Worm (Caenorhabditis elegans) whole organism, L4 larva: ENCODE results near the gene ckr-2.

Experiments
- D1046.2 ChIP-seq: fragments of 200-800 bp; sonication (Bioruptor generic); IDR thresholded peaks from 2 replicates; pipeline ENCODE4 v1.3.6; 2022; ENCODE audit warnings: missing genetic modification characterization, missing compliant biosample characterization
- T20F7.1 ChIP-seq: fragments of 200-800 bp; sonication (Bioruptor generic); optimal IDR thresholded peaks from 2 replicates; lab custom pipeline; 2018; ENCODE audit warnings: mild to moderate bottlenecking, missing genetic modification characterization, missing compliant biosample characterization
- Y75B8A.6 ChIP-seq: fragments of 200-800 bp; sonication (Bioruptor generic); IDR thresholded peaks from 2 replicates; pipeline ENCODE4 v1.3.6; 2022; ENCODE audit warnings: missing genetic modification reagents, missing genetic modification characterization, missing compliant biosample characterization
- ZK337.2 ChIP-seq: fragments of 200-800 bp; sonication (Bioruptor generic); IDR thresholded peaks from 2 replicates; pipeline ENCODE4 v1.3.6; 2022; ENCODE audit warnings: missing genetic modification reagents, missing genetic modification characterization, missing compliant biosample characterization
- aha-1 ChIP-seq: fragments of 150-350 bp; peaks from one replicate; lab custom pipeline; 2014; ENCODE audit warnings: missing biosample characterization, missing genetic modification characterization
- aly-2 ChIP-seq: sonication (generic microtip); optimal IDR thresholded peaks from 2 replicates; lab custom pipeline; 2018; ENCODE audit warnings: missing biosample characterization, missing genetic modification characterization
- attf-4 ChIP-seq: sonication (generic microtip); optimal IDR thresholded peaks from 3 replicates; lab custom pipeline; 2017; ENCODE audit warnings: missing biosample characterization, missing genetic modification characterization
- ceh-28 ChIP-seq: fragments of 150-350 bp; optimal IDR thresholded peaks from 2 replicates; lab custom pipeline; 2014; ENCODE audit warnings: missing biosample characterization, missing genetic modification reagents, missing genetic modification characterization
- ceh-44 ChIP-seq: fragments of 200-800 bp; sonication (Bioruptor generic); IDR thresholded peaks from 2 replicates; pipeline ENCODE4 v1.3.6; 2022; ENCODE audit warnings: missing genetic modification reagents, missing genetic modification characterization, missing compliant biosample characterization
- ces-1 ChIP-seq: fragments of 150-350 bp; sonication (generic microtip); optimal IDR thresholded peaks from 4 replicates; lab custom pipeline; 2014; ENCODE audit warnings: missing biosample characterization, missing genetic modification reagents, missing genetic modification characterization
- dmd-6 ChIP-seq: fragments of 200-800 bp; sonication (Bioruptor generic); IDR thresholded peaks from 2 replicates; pipeline ENCODE4 v1.3.6; 2022; ENCODE audit warnings: missing genetic modification reagents, missing genetic modification characterization, missing compliant biosample characterization
- dmd-8 ChIP-seq: fragments of 200-800 bp; sonication (Bioruptor generic); IDR thresholded peaks from 2 replicates; pipeline ENCODE4 v1.3.6; 2022; ENCODE audit warnings: missing genetic modification characterization, missing compliant biosample characterization
- egl-43 ChIP-seq: fragments of 200-800 bp; sonication (Bioruptor generic); IDR thresholded peaks from 2 replicates; pipeline ENCODE4 v1.3.6; 2022; ENCODE audit warnings: missing genetic modification reagents, missing genetic modification characterization, missing compliant biosample characterization
- fos-1 ChIP-seq: fragments of 150-350 bp; optimal IDR thresholded peaks from 2 replicates; lab custom pipeline; 2014; ENCODE audit warnings: missing biosample characterization, missing genetic modification characterization
- hlh-11 ChIP-seq: fragments of 200-800 bp; sonication (Bioruptor generic); optimal IDR thresholded peaks from 2 replicates; lab custom pipeline; 2018; ENCODE audit warnings: mild to moderate bottlenecking, missing genetic modification characterization, missing compliant biosample characterization
- hmg-1.1 ChIP-seq: fragments of 200-800 bp; sonication (Bioruptor generic); IDR thresholded peaks from 2 replicates; pipeline ENCODE4 v1.3.6; 2022; ENCODE audit warnings: missing genetic modification reagents, missing genetic modification characterization, missing compliant biosample characterization
- lim-7 ChIP-seq: fragments of 200-800 bp; sonication (Bioruptor generic); IDR thresholded peaks from 2 replicates; pipeline ENCODE4 v1.3.6; 2022; ENCODE audit warnings: missing genetic modification characterization, missing compliant biosample characterization
- mdt-29 ChIP-seq: fragments of 200-800 bp; sonication (Bioruptor generic); IDR thresholded peaks from 2 replicates; pipeline ENCODE4 v1.3.6; 2022; ENCODE audit warnings: missing genetic modification reagents, missing genetic modification characterization, missing compliant biosample characterization
- mes-2 ChIP-seq: sonication (generic microtip); optimal IDR thresholded peaks from 2 replicates; lab custom pipeline; 2016; ENCODE audit warnings: missing genotype, mild to moderate bottlenecking, missing genetic modification characterization, missing compliant biosample characterization; ENCODE audit not compliant: poor library complexity, severe bottlenecking
- nhr-111 ChIP-seq: fragments of 200-800 bp; sonication (Bioruptor generic); optimal IDR thresholded peaks from 2 replicates; lab custom pipeline; 2018; ENCODE audit warnings: mild to moderate bottlenecking, missing genetic modification characterization, missing compliant biosample characterization
- nhr-28 ChIP-seq: fragments of 150-350 bp; optimal IDR thresholded peaks from 2 replicates; lab custom pipeline; 2014; ENCODE audit warnings: missing biosample characterization, missing genetic modification characterization
- pqm-1 ChIP-seq: sonication (generic microtip); optimal IDR thresholded peaks from 2 replicates; lab custom pipeline; 2017; ENCODE audit warnings: missing biosample characterization, missing genetic modification characterization
- saeg-2 ChIP-seq: fragments of 200-800 bp; sonication (Bioruptor generic); IDR thresholded peaks from 2 replicates; pipeline ENCODE4 v1.3.6; 2022; ENCODE audit warnings: missing genetic modification reagents, missing genetic modification characterization, missing compliant biosample characterization
- sdz-12 ChIP-seq: fragments of 200-800 bp; sonication (Bioruptor generic); optimal IDR thresholded peaks from 2 replicates; lab custom pipeline; 2018; ENCODE audit warnings: mild to moderate bottlenecking, missing genetic modification characterization, missing compliant biosample characterization
- set-16 ChIP-seq: fragments of 200-800 bp; sonication (Bioruptor generic); IDR thresholded peaks from 2 replicates; pipeline ENCODE4 v1.3.6; 2022; ENCODE audit warnings: missing genetic modification reagents, missing genetic modification characterization, missing compliant biosample characterization
- unc-130 ChIP-seq: sonication (generic microtip); optimal IDR thresholded peaks from 2 replicates; lab custom pipeline; 2016; ENCODE audit warnings: missing genetic modification reagents, missing genetic modification characterization, missing compliant biosample characterization
- unc-62 ChIP-seq, 3 experiments: fragments of 150-350 bp in 1 of 3; sonication (generic microtip); optimal IDR thresholded peaks in 2 of 3; peaks in 1 of 3; 1 replicate in 1 of 3; 2 replicates in 2 of 3; lab custom pipeline; 2014 to 2017; ENCODE audit warnings: missing biosample characterization in 3 of 3, missing genetic modification characterization in 3 of 3, missing genetic modification reagents in 3 of 3, missing genotype in 1 of 3
- zag-1 ChIP-seq: fragments of 150-350 bp; optimal IDR thresholded peaks from 2 replicates; lab custom pipeline; 2014; ENCODE audit warnings: missing biosample characterization, missing genetic modification characterization

The ckr-2 gene

DNA sequence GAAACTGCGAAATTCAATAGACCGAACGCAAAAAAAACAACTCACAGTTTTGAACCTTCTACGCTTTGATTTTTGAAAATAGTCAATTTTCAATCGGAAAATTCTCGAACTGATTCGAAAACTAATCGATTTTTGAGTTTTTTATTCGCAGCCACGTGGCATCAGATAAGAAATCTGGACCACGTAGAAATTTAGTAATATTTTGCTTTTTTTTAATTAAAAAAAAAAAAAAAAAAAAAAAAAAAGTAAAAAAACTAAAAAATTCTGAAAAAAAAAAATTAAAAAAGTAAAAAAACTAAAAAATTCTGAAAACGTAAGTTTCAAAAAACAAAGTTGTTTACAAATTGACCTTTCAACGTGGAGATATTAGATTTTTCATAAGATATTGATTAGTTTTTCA lies 44.8 kb downstream of the ckr-2 start, which contains the start of gene R155.3 (continued):
- TF ChIP-seq hmg-1.1: no peak
- TF ChIP-seq mdt-29 (GFP tag; lab: Robert Waterston, UW): no peak

DNA sequence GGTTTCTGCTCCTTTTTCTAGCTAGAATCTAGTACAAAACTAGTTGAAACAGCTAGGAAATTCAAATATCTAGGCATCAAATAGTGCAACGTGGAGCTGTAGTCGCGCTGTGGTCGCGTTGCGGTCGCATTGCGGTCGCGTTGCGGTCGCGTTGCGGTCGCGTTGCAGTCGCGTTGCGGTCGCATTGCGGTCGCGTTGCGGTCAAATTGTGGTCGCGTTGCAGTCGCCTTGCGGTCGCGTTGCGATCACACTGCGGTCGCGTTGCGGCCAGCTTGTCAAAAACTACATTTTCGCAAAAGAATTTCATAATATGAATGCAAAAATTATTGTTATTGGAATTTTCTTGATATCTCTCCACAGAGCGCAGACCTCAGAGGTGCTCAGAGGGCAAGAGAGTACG lies 45.4 kb downstream of the ckr-2 start:
- TF ChIP-seq set-16 (peak; percentile 73), Y75B8A.6 (GFP tag; lab: Robert Waterston, UW) (no peak), egl-43 (peak; percentile 52; the same call in 1 of the 2 replicates), saeg-2 (no peak), D1046.2 (GFP tag; lab: Robert Waterston, UW) (no peak)

DNA sequence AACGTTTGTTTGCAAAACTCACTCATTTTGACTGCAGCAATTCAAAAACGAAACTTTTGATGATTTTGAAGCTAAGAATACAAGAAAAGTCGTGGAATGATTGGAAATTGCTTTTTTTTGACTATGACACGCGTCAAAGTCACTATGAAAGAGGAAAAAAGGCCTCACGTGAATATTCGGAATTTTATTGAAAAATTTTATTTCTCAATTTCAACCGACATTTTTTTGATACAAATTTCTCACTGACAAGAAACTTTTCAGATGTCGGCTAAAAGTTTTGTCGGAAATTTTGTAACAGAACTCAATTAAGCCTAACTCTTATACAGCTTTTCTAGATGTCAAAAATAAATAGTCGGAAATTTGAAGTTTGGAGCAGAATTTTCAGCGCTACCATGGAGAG lies 51.0 kb downstream of the ckr-2 start, which contains the start of gene R155.5:
Gene R155.5 (minus strand): TSS at position 101 of the 400 bp plus-strand sequence.
- no peak for TF ChIP-seq ZK337.2 (GFP tag; lab: Robert Waterston, UW)
- peak in 1 of 2 experiments; percentile 12 for TF ChIP-seq unc-62 (GFP tag; optimal IDR thresholded peaks at IDR 0.05 in 1 of 2; lab: Kevin White, UChicago)
- TF ChIP-seq unc-62 (tag; optimal IDR thresholded peaks at IDR 0.05; lab: Kevin White, UChicago): no peak

DNA sequence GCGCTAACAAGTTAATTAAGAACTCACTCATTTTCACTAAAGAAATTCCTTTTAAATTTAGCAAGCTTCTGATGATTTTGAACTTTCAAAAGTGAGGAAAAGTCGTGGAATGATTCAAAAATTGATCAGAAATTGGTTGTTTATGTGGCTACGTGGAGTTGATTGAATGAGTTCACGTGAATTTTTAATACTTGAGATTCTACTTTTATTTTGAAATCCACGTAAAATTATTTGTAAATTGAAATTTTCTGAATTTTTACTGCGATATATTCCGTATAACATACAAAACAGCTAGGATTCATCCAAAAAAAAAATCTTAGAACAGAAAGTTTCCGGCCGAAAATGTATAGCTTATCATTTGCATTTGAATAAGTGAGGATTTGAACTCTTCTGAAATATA lies 51.6 kb downstream of the ckr-2 start, which contains the start of gene moa-1:
Gene moa-1 (minus strand): TSS at position 101 of the 400 bp plus-strand sequence.
- TF ChIP-seq mdt-29 (GFP tag; lab: Robert Waterston, UW): no peak
- no peak for TF ChIP-seq hlh-11
- TF ChIP-seq dmd-8 (GFP tag; lab: Robert Waterston, UW): no peak
- TF ChIP-seq nhr-111 (GFP tag; lab: Kevin White, UChicago): no peak
- TF ChIP-seq zag-1 (tag; lab: Kevin White, UChicago): no peak
- no peak for TF ChIP-seq ces-1
- TF ChIP-seq nhr-28 (tag; lab: Kevin White, UChicago): no peak
- no peak for TF ChIP-seq sdz-12

DNA sequence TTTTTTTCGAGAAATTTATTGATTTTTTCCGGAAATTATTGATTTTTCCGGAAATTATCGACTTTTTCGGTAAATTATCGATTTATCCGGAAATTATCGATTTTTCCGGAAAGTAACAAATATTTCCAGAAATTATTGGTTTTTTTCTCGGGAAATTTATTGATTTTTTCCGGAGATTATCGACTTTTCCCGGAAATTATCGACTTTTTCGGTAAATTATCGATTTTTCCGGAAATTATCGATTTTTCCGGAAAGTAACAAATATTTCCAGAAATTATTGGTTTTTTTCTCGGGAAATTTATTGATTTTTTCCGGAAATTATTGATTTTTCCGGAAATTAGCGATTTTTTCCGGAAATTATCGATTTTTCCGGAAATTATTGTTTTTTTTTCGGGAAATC lies 55.8 kb downstream of the ckr-2 start:
- peak; percentile 67 for TF ChIP-seq ceh-28 (tag; lab: Kevin White, UChicago)

DNA sequence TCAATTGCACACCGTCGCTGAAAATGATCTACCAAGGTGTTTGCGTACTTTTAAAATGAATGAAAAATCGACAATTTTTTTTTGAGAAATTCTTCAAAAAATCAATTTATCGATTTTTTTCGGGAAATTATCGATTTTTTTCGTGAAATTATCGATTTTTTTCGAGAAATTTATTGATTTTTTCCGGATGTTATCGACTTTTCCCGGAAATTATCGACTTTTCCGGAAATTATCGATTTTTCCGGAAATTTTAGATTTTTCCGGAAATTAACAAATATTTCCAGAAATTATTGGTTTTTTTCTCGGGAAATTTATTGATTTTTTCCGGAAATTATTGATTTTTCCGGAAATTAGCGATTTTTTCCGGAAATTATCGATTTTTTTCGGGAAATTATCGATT lies 56.2 kb downstream of the ckr-2 start:
- peak; percentile 83 for TF ChIP-seq ceh-28 (tag; lab: Kevin White, UChicago)

DNA sequence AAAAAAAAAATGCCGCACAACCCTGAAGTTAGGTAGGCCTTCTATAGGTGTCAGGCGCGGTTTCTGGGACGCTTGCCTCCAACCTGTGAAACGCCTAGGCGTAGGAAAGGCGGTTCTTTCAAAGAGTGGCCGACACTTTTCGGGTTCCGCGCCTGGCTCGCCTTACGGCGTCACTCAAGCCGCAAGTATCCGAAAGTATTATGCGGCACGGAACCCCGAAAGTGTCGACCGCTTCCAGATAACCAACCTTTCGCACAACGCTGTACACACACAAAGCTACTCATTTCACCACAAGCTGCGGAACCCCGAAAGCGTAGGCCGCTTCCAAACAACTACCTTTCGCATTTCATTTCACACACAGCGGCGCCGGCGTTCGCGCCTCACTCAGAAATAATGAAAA lies 58.3 kb downstream of the ckr-2 start:
- TF ChIP-seq aha-1 (tag; lab: Kevin White, UChicago): no peak
- TF ChIP-seq set-16: peak; percentile 36; the same call in 1 of the 2 replicates
- TF ChIP-seq D1046.2 (GFP tag; lab: Robert Waterston, UW): no peak
- 0 out of 2 replicates have a peak, but pooled peaks have one; percentile 27 for TF ChIP-seq egl-43
- no peak for TF ChIP-seq unc-130 (GFP tag; lab: Kevin White, UChicago)
- TF ChIP-seq attf-4: no peak
- TF ChIP-seq lim-7 (GFP tag; lab: Robert Waterston, UW): 0 out of 2 replicates have a peak, but pooled peaks have one; percentile 56
- no peak for TF ChIP-seq ceh-44

DNA sequence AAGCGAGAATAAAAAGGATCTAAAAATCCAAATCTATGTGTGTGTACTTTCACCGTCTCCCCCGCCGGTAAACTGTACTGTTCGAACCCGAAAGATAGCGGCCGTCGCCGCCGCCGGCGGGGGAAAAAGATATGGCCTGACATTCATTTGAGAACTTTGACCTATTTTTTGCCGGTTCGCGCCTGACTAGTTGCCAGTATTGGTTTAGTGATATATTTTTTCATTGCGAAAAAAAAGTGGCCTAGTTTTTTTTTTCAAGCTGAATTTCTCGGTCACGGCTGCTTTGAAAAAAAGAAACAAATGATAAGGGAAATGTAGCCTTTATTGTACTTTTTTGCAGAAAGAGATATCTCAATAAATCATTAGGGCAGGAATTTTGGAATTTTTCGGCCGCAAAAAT lies 58.8 kb downstream of the ckr-2 start:
- peak; percentile 3 for TF ChIP-seq hlh-11
- TF ChIP-seq mes-2 (tag; lab: Kevin White, UChicago): peak; percentile 10
- TF ChIP-seq aly-2 (tag; lab: Kevin White, UChicago): no peak
- peak; percentile 10 for TF ChIP-seq pqm-1
- TF ChIP-seq T20F7.1 (GFP tag; lab: Kevin White, UChicago): no peak
- TF ChIP-seq dmd-6 (GFP tag; lab: Robert Waterston, UW): peak; percentile 56
- peak; percentile 43 for TF ChIP-seq nhr-28 (tag; lab: Kevin White, UChicago)
- no peak for TF ChIP-seq hmg-1.1
- no peak for TF ChIP-seq D1046.2 (GFP tag; lab: Robert Waterston, UW)
- TF ChIP-seq fos-1 (tag; lab: Kevin White, UChicago): no peak
